Fruit fly (Drosophila melanogaster): Measurements from ENCODE around the gene Qsox4.
A peak's percentile ranks its signal among the peaks of the same experiment; 100 is the strongest.

The Qsox4 gene

dm6 chr3R:23679911-23680336 is 22.6 kb upstream of the Qsox4 start, which contains the start of gene eIF3d1 (continued):
- no peak for TF ChIP-seq Nf-YC (tag; optimal IDR thresholded peaks at IDR 0.05)
- TF ChIP-seq emc (GFP tag; optimal IDR thresholded peaks at IDR 0.05): no peak
- TF ChIP-seq ci (GFP tag; IDR thresholded peaks at IDR 0.05): no peak
- TF ChIP-seq ap (GFP tag; IDR thresholded peaks at IDR 0.05): no peak
- TF ChIP-seq D19B (GFP tag; optimal IDR thresholded peaks at IDR 0.05): no peak
- TF ChIP-seq CG11247 (GFP tag; IDR thresholded peaks at IDR 0.05): no peak; the same call in 1 of the 2 replicates
- TF ChIP-seq kah (GFP tag; optimal IDR thresholded peaks at IDR 0.05): no peak
- TF ChIP-seq da (GFP tag; optimal IDR thresholded peaks at IDR 0.05): no peak
- TF ChIP-seq Ptx1 (GFP tag; IDR thresholded peaks at IDR 0.05): 0 out of 2 replicates have a peak, but pooled peaks have one; percentile 17
- no peak for TF ChIP-seq CG6272 (GFP tag; IDR thresholded peaks at IDR 0.05)
- no peak for TF ChIP-seq tio (GFP tag; optimal IDR thresholded peaks at IDR 0.05)
- TF ChIP-seq jing (GFP tag; optimal IDR thresholded peaks at IDR 0.05): no peak
- no peak for TF ChIP-seq CG16863 (GFP tag; optimal IDR thresholded peaks at IDR 0.05)
- no peak for TF ChIP-seq Gug (GFP tag; IDR thresholded peaks at IDR 0.05)
- peak in 1 of 2 experiments; percentile 11 for TF ChIP-seq crp (GFP tag; optimal IDR thresholded peaks at IDR 0.05)
- peak; percentile 54 for TF ChIP-seq Mad (GFP tag; optimal IDR thresholded peaks at IDR 0.05)
- no peak for TF ChIP-seq Nf-YB (GFP tag; optimal IDR thresholded peaks at IDR 0.05)
- no peak for TF ChIP-seq tup (GFP tag; optimal IDR thresholded peaks at IDR 0.05)
- TF ChIP-seq NC2β (GFP tag; optimal IDR thresholded peaks at IDR 0.05): no peak
- no peak for TF ChIP-seq CG43689 (GFP tag; IDR thresholded peaks at IDR 0.05)
- no peak for TF ChIP-seq wek (GFP tag; optimal IDR thresholded peaks at IDR 0.05)
- no peak for TF ChIP-seq CG6175 (GFP tag; IDR thresholded peaks at IDR 0.05)
- TF ChIP-seq CoRest (tag; optimal IDR thresholded peaks at IDR 0.05): peak; percentile 53
- no peak for TF ChIP-seq TFAM (GFP tag; optimal IDR thresholded peaks at IDR 0.05)
- TF ChIP-seq cg (GFP tag; optimal IDR thresholded peaks at IDR 0.05): no peak
- TF ChIP-seq CG8924 (tag; optimal IDR thresholded peaks at IDR 0.05): no peak
- TF ChIP-seq eve (GFP tag; optimal IDR thresholded peaks at IDR 0.05): no peak
- no peak for TF ChIP-seq row (GFP tag; IDR thresholded peaks at IDR 0.05)
- TF ChIP-seq Atf-2 (GFP tag; optimal IDR thresholded peaks at IDR 0.05): no peak
- no peak for TF ChIP-seq CG31365 (tag; optimal IDR thresholded peaks at IDR 0.05)
- TF ChIP-seq CG32532 (GFP tag; IDR thresholded peaks at IDR 0.05): no peak
- no peak for TF ChIP-seq vvl (GFP tag; IDR thresholded peaks at IDR 0.05)
- no peak for TF ChIP-seq CG6813 (GFP tag; optimal IDR thresholded peaks at IDR 0.05)
- no peak for TF ChIP-seq CG13123 (GFP tag; optimal IDR thresholded peaks at IDR 0.05)
- TF ChIP-seq caup (GFP tag; optimal IDR thresholded peaks at IDR 0.05; ENCODE audit: severe bottlenecking): no peak
- no peak for TF ChIP-seq toy (GFP tag; IDR thresholded peaks at IDR 0.05)
- TF ChIP-seq CG10321 (GFP tag; IDR thresholded peaks at IDR 0.05): no peak
- no peak for TF ChIP-seq CG4854 (GFP tag; optimal IDR thresholded peaks at IDR 0.05)
- TF ChIP-seq bab2 (GFP tag; optimal IDR thresholded peaks at IDR 0.05): no peak
- no peak for TF ChIP-seq B-H1 (GFP tag; IDR thresholded peaks at IDR 0.05)
- TF ChIP-seq zfh1 (GFP tag; IDR thresholded peaks at IDR 0.05): 0 out of 3 replicates have a peak, but pooled peaks have one; percentile 52
- TF ChIP-seq CG4404 (GFP tag; IDR thresholded peaks at IDR 0.05): no peak
- TF ChIP-seq CG8765 (GFP tag; IDR thresholded peaks at IDR 0.05): 0 out of 2 replicates have a peak, but pooled peaks have one; percentile 27
- TF ChIP-seq CG6765 (GFP tag; optimal IDR thresholded peaks at IDR 0.05): no peak
- no peak for TF ChIP-seq CG32772 (GFP tag; IDR thresholded peaks at IDR 0.05)
- peak; percentile 22; the same call in 1 of the 2 replicates for TF ChIP-seq CG9932 (GFP tag; IDR thresholded peaks at IDR 0.05)
- TF ChIP-seq kay (GFP tag; optimal IDR thresholded peaks at IDR 0.05): no peak
- TF ChIP-seq bigmax (GFP tag; optimal IDR thresholded peaks at IDR 0.05): peak; percentile 94
- no peak for TF ChIP-seq CG11085 (GFP tag; IDR thresholded peaks at IDR 0.05)
- no peak for TF ChIP-seq crc (GFP tag; optimal IDR thresholded peaks at IDR 0.05)
- no peak for TF ChIP-seq Deaf1 (tag; optimal IDR thresholded peaks at IDR 0.05)

Measured in whole organism, embryonic.